Fruit fly (Drosophila melanogaster): ENCODE results near the gene Prosbeta3.

Gene Prosbeta3

DNA sequence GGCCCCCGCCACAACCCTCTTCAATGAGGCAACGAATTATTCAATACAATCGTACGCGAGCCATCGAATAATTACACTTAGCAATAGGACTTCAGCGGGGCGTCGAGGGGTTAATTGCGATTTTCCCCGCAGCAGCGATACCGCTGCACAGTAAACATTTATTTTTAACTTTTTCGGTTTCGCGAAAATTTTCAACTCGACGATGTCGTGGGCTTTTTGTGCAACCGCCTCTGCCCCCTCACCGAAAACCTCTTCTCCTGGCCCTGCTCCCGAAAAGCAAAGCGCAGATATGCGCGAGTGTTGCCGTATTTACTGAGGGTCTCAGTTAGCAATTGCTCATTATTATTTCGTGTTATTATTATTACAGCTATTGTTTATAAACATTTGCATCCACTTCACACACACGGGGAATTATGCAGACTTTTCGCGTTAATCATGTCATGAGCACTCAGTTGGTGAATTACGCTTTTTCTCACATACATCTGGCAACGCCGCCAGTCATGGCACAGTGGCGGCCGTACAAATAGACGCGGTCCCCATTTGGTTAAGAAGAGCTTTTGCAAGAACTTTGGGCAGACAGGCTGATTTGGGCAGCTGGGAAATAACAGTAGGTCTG, 7.8 kb upstream of the Prosbeta3 start (continued):
- TF ChIP-seq D (optimal IDR thresholded peaks at IDR 0.05), result no peak
- TF ChIP-seq D (GFP tag; optimal IDR thresholded peaks at IDR 0.05), result no peak
- no peak for TF ChIP-seq da (GFP tag; optimal IDR thresholded peaks at IDR 0.05)
- peak; percentile 46; the same call in 1 of the 4 replicates for TF ChIP-seq chinmo (GFP tag; IDR thresholded peaks at IDR 0.05; ENCODE audit: partially characterized antibody)
- peak; percentile 44 for TF ChIP-seq Max (GFP tag; optimal IDR thresholded peaks at IDR 0.05)
- peak; percentile 18 for TF ChIP-seq CG1792 (GFP tag; optimal IDR thresholded peaks at IDR 0.05)
- TF ChIP-seq peb (GFP tag; IDR thresholded peaks at IDR 0.05), result 0 out of 2 replicates have a peak, but pooled peaks have one; percentile 6
- 0 out of 2 replicates have a peak, but pooled peaks have one; percentile 11 for TF ChIP-seq E2f1 (GFP tag; IDR thresholded peaks at IDR 0.05)
- no peak for TF ChIP-seq Sry-β (GFP tag; optimal IDR thresholded peaks at IDR 0.05)
- TF ChIP-seq CG3847 (GFP tag; IDR thresholded peaks at IDR 0.05), result peak; percentile 62
- TF ChIP-seq hth (optimal IDR thresholded peaks at IDR 0.05), result no peak
- TF ChIP-seq CG4730 (GFP tag; IDR thresholded peaks at IDR 0.05), result no peak
- no peak for TF ChIP-seq Vsx1 (GFP tag; optimal IDR thresholded peaks at IDR 0.05)
- no peak for TF ChIP-seq ham (GFP tag; IDR thresholded peaks at IDR 0.05)
- peak; percentile 52 for TF ChIP-seq CG13424 (tag; optimal IDR thresholded peaks at IDR 0.05)
- TF ChIP-seq Ravus (GFP tag; IDR thresholded peaks at IDR 0.05), result no peak
- peak; percentile 46 for TF ChIP-seq CG18619 (GFP tag; optimal IDR thresholded peaks at IDR 0.05)
- TF ChIP-seq Bteb2 (GFP tag; optimal IDR thresholded peaks at IDR 0.05), result peak; percentile 60
- TF ChIP-seq CG18599 (GFP tag; optimal IDR thresholded peaks at IDR 0.05), result no peak
- peak; percentile 49 for TF ChIP-seq CTCF (GFP tag; optimal IDR thresholded peaks at IDR 0.05)
- TF ChIP-seq CG4820 (GFP tag; optimal IDR thresholded peaks at IDR 0.05), result peak; percentile 3
- no peak for TF ChIP-seq Abd-B (GFP tag; optimal IDR thresholded peaks at IDR 0.05)
- TF ChIP-seq knrl (GFP tag; IDR thresholded peaks at IDR 0.05; ENCODE audit: partially characterized antibody), result peak; percentile 23; the same call in 1 of the 3 replicates
- peak; percentile 78 for TF ChIP-seq Ets65A (GFP tag)
- TF ChIP-seq CG12942 (GFP tag; optimal IDR thresholded peaks at IDR 0.05), result peak; percentile 40
- peak; percentile 8 for TF ChIP-seq PHDP (tag; optimal IDR thresholded peaks at IDR 0.05)
- no peak for TF ChIP-seq CG14050 (GFP tag; IDR thresholded peaks at IDR 0.05)
- no peak for TF ChIP-seq CG31365 (tag; optimal IDR thresholded peaks at IDR 0.05)
- TF ChIP-seq CrebB (tag; optimal IDR thresholded peaks at IDR 0.05), result peak; percentile 24
- TF ChIP-seq GATAe (GFP tag; conservative IDR thresholded peaks at IDR 0.05), result no peak
- peak; percentile 71 for TF ChIP-seq zfh1 (GFP tag; IDR thresholded peaks at IDR 0.05)
- no peak for TF ChIP-seq pfk (GFP tag; optimal IDR thresholded peaks at IDR 0.05)
- TF ChIP-seq CG6175 (GFP tag; IDR thresholded peaks at IDR 0.05), result no peak
- no peak for TF ChIP-seq bigmax (GFP tag; optimal IDR thresholded peaks at IDR 0.05)
- TF ChIP-seq dm (GFP tag; optimal IDR thresholded peaks at IDR 0.05), result peak; percentile 50
- TF ChIP-seq ac (GFP tag; optimal IDR thresholded peaks at IDR 0.05), result no peak
- no peak for TF ChIP-seq CG2889 (GFP tag; IDR thresholded peaks at IDR 0.05)
- TF ChIP-seq schlank (tag; optimal IDR thresholded peaks at IDR 0.05), result no peak

DNA sequence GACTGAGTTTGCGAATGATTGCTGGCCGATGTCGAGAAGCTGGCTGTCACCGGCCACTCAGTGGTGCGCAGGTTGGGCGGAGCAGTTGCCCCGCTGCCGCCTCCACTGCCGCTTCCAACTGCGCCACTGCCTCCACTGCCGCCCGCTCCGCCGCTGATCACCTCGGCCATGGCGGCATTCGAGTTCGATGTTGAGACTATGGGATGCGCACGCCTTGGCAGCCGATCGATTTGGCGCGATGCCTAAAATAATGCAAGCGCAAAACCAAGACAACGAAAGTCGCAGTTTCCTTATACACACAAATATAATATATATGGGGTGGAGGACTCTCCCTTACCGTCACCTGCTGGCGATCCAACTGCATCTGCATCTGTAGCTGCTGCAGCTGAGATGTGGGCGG, 5.7 kb upstream of the Prosbeta3 start:
- TF ChIP-seq Hr39 (optimal IDR thresholded peaks at IDR 0.05) (no peak), Med (GFP tag) (peak; percentile 7), Drgx (GFP tag; IDR thresholded peaks at IDR 0.05) (peak; percentile 17; the same call in 1 of the 2 replicates)

DNA sequence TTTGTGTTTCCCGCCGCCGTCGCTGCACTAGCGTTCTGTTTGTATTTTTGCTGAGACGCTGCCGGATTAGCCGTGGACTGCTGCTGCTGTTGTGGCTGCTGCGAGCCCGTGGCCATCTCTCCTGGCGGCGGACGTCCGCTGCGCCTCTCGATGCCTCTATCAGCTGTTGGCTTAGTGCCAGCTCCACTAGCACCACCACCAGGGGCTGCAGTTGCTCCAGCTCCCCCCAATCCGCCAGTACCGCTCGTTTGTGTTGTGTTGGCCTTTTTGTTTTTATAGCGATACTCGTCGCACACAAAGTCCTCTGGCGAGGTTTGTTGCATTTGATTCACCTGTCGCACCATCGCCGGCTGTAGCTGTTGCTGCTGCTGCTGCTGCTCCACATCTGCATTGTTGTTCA, 4.7 kb upstream of the Prosbeta3 start:
- TF ChIP-seq Drgx (GFP tag; IDR thresholded peaks at IDR 0.05), result peak; percentile 39; the same call in 1 of the 2 replicates
- TF ChIP-seq Mad (GFP tag; optimal IDR thresholded peaks at IDR 0.05), result no peak
- no peak for TF ChIP-seq ash1 (GFP tag; optimal IDR thresholded peaks at IDR 0.05)
- no peak for TF ChIP-seq Meics (GFP tag; optimal IDR thresholded peaks at IDR 0.05)

Measured in whole organism, embryonic.